Worm (Caenorhabditis elegans): ENCODE results near the gene F58B4.7.

DNA sequence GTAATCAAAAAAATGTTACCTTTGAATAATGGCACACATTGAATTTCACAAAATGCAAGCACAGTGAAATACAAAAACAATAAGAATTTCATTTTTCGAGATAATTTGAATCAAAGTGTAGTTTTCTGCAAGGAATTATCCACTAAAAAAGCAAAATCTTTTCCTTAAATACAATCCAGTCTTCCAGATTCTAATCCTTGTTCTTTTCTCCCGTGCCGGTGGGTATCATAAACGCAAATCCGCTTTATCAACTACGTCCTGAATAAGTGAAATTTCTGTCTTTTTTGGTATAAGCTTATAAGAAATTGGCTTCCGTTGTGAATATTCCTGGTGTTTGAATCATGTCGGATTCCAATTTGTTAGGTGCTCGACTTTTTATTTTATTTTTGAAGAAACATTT, 35.0 kb downstream of the F58B4.7 start:
- TF ChIP-seq ama-1 (optimal IDR thresholded peaks at IDR 0.05) (no peak), F13C5.2 (tag; optimal IDR thresholded peaks at IDR 0.05) (no peak), B0310.2 (tag; optimal IDR thresholded peaks at IDR 0.05) (no peak), ceh-13 (GFP tag; optimal IDR thresholded peaks at IDR 0.05) (no peak), sea-1 (GFP tag; conservative IDR thresholded peaks at IDR 0.05) (no peak), pes-1 (GFP tag; IDR thresholded peaks at IDR 0.05) (no peak), scrt-1 (GFP tag; IDR thresholded peaks at IDR 0.05) (no peak), flt-1 (GFP tag; IDR thresholded peaks at IDR 0.05) (no peak), aly-1 (tag; optimal IDR thresholded peaks at IDR 0.05) (no peak), ets-7 (tag; optimal IDR thresholded peaks at IDR 0.05) (no peak), hnd-1 (tag; optimal IDR thresholded peaks at IDR 0.05) (no peak), tbx-37 (GFP tag; conservative IDR thresholded peaks at IDR 0.05) (no peak), hmbx-1 (tag; optimal IDR thresholded peaks at IDR 0.05) (no peak), hmg-4 (GFP tag; optimal IDR thresholded peaks at IDR 0.05) (no peak)

All from whole organism, early embryonic.